Fruit fly (Drosophila melanogaster) whole organism, wandering third instar larva: Measurements from ENCODE around the gene Kap-alpha3.

Experiments used
- CrebA ChIP-seq: fragments of 200-800 bp; sonication (Bioruptor generic); optimal IDR thresholded peaks from 2 replicates; lab custom pipeline; 2016; ENCODE audit warnings: missing biosample characterization, mild to moderate bottlenecking, missing genetic modification characterization, borderline replicate concordance
- Dfd ChIP-seq: fragments of >200 bp; optimal IDR thresholded peaks from 2 replicates; lab custom pipeline; 2017; ENCODE audit warnings: missing biosample characterization, missing genetic modification characterization
- Dif ChIP-seq: fragments of 200-275, 200-300 bp; sonication (Bioruptor generic); optimal IDR thresholded peaks from 2 replicates; lab custom pipeline; 2018; ENCODE audit warnings: missing biosample characterization, missing genetic modification characterization; ENCODE audit not compliant: partially characterized antibody
- Hr83 ChIP-seq: fragments of 200-300 bp; sonication (Bioruptor generic); optimal IDR thresholded peaks from 2 replicates; lab custom pipeline; 2016; ENCODE audit warnings: missing biosample characterization, mild to moderate bottlenecking, missing genetic modification characterization, moderate library complexity; ENCODE audit not compliant: poor library complexity, severe bottlenecking
- Myc ChIP-seq: fragments of >200 bp; optimal IDR thresholded peaks from 2 replicates; lab custom pipeline; 2017
- dmrt93B ChIP-seq: fragments of 200-800 bp; sonication (Bioruptor generic); optimal IDR thresholded peaks from 2 replicates; lab custom pipeline; 2018; ENCODE audit warnings: missing biosample characterization, mild to moderate bottlenecking, missing genetic modification characterization
- ey ChIP-seq: fragments of 200-800 bp; sonication (Bioruptor generic); optimal IDR thresholded peaks from 2 replicates; lab custom pipeline; 2016; ENCODE audit warnings: missing biosample characterization, missing genetic modification characterization
- foxo ChIP-seq, 2 experiments: fragments of 200-800 bp; sonication (Bioruptor generic); optimal IDR thresholded peaks; 2 replicates in 1 of 2; 3 replicates in 1 of 2; lab custom pipeline; 2016 to 2017; ENCODE audit warnings: missing biosample characterization in 2 of 2, missing genetic modification characterization in 2 of 2
- h ChIP-seq: fragments of 200-800 bp; sonication (Bioruptor generic); optimal IDR thresholded peaks from 3 replicates; lab custom pipeline; 2016; ENCODE audit warnings: missing biosample characterization, mild to moderate bottlenecking, missing genetic modification characterization
- lola ChIP-seq: fragments of >200 bp; optimal IDR thresholded peaks from 2 replicates; lab custom pipeline; 2017; ENCODE audit warnings: missing biosample characterization, missing genetic modification characterization
- pan ChIP-seq: fragments of >200 bp; optimal IDR thresholded peaks from 2 replicates; lab custom pipeline; 2017
- usp ChIP-seq: fragments of >200 bp; optimal IDR thresholded peaks from 2 replicates; lab custom pipeline; 2017; ENCODE audit warnings: missing biosample characterization, missing genetic modification characterization

DNA sequence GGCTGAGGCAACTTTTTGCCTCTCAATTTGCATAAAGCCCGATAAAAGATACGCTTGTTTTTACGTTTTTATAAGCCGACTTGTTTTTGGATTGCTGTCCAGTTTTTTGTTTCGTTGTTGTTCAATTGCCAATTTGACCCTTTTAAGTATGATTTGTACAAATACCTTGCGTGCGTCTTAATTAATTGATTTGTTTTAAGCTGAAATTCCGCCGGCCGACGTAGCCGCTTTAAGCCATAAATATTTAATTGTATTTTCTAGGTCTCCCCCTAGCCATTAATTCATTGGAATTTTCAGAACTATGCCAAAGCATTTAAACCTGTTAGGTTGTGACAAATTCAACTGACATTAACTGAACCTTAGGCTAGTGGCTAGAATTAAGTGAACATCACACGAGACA, 19.1 kb upstream of the Kap-alpha3 start:
- TF ChIP-seq Myc (lab: Kevin White, UChicago) = no peak
- no peak for TF ChIP-seq pan (lab: Kevin White, UChicago)
- TF ChIP-seq dmrt93B (GFP tag; lab: Kevin White, UChicago) = no peak
- TF ChIP-seq Dfd (GFP tag; lab: Kevin White, UChicago) = no peak
- no peak for TF ChIP-seq lola (GFP tag; lab: Kevin White, UChicago)
- TF ChIP-seq ey = no peak
- TF ChIP-seq h (GFP tag; lab: Kevin White, UChicago) = no peak
- TF ChIP-seq Hr83 (GFP tag; lab: Kevin White, UChicago) = no peak
- no peak for TF ChIP-seq CrebA (GFP tag; lab: Kevin White, UChicago)
- no peak for TF ChIP-seq usp (GFP tag; lab: Kevin White, UChicago)
- TF ChIP-seq foxo (GFP tag; optimal IDR thresholded peaks at IDR 0.05; lab: Kevin White, UChicago) = no peak
- TF ChIP-seq Dif (GFP tag; lab: Kevin White, UChicago) = no peak
